Worm (Caenorhabditis elegans) whole organism, early embryonic: Measurements from ENCODE around the gene C36B7.4.

Source experiments
- B0310.2 ChIP-seq: sonication (generic microtip); optimal IDR thresholded peaks from 2 replicates; lab custom pipeline; 2016; ENCODE audit warnings: mild to moderate bottlenecking, missing genetic modification characterization, missing compliant biosample characterization
- F13C5.2 ChIP-seq: sonication (generic microtip); optimal IDR thresholded peaks from 2 replicates; lab custom pipeline; 2017; ENCODE audit warnings: mild to moderate bottlenecking, missing genetic modification characterization, inconsistent platforms, missing compliant biosample characterization
- aly-1 ChIP-seq: sonication (generic microtip); optimal IDR thresholded peaks from 2 replicates; lab custom pipeline; 2016; ENCODE audit warnings: missing genetic modification characterization, missing compliant biosample characterization
- ama-1 ChIP-seq: fragments of 150-350 bp; optimal IDR thresholded peaks from 2 replicates; lab custom pipeline; 2014
- ceh-13 ChIP-seq: fragments of 200-800 bp; sonication (Bioruptor generic); optimal IDR thresholded peaks from 2 replicates; lab custom pipeline; 2018; ENCODE audit warnings: mild to moderate bottlenecking, missing genetic modification characterization, missing compliant biosample characterization
- ceh-36 ChIP-seq: sonication (generic microtip); optimal IDR thresholded peaks from 2 replicates; lab custom pipeline; 2016; ENCODE audit warnings: missing genetic modification characterization, inconsistent platforms, missing compliant biosample characterization
- ets-7 ChIP-seq: sonication (generic microtip); optimal IDR thresholded peaks from 2 replicates; lab custom pipeline; 2016; ENCODE audit warnings: missing genotype, missing genetic modification characterization, missing compliant biosample characterization
- flt-1 ChIP-seq: fragments of 200-800 bp; sonication (Bioruptor generic); IDR thresholded peaks from 2 replicates; pipeline ENCODE4 v1.3.6; 2022; ENCODE audit warnings: missing genetic modification characterization, missing compliant biosample characterization
- hmbx-1 ChIP-seq: sonication (generic microtip); optimal IDR thresholded peaks from 2 replicates; lab custom pipeline; 2016; ENCODE audit warnings: mild to moderate bottlenecking, missing genetic modification characterization, missing compliant biosample characterization
- hmg-4 ChIP-seq: fragments of 200-800 bp; sonication (Bioruptor generic); optimal IDR thresholded peaks from 2 replicates; lab custom pipeline; 2018; ENCODE audit warnings: mild to moderate bottlenecking, missing genetic modification characterization, missing compliant biosample characterization
- hnd-1 ChIP-seq: sonication (generic microtip); optimal IDR thresholded peaks from 2 replicates; lab custom pipeline; 2016; ENCODE audit warnings: missing genetic modification characterization, missing compliant biosample characterization
- pes-1 ChIP-seq: fragments of 200-800 bp; sonication (Bioruptor generic); IDR thresholded peaks from 2 replicates; pipeline ENCODE4 v1.3.6; 2022; ENCODE audit warnings: missing genetic modification reagents, missing genetic modification characterization, missing compliant biosample characterization
- scrt-1 ChIP-seq: fragments of 200-800 bp; sonication (Bioruptor generic); IDR thresholded peaks from 2 replicates; pipeline ENCODE4 v1.3.6; 2022; ENCODE audit warnings: missing genetic modification characterization, missing compliant biosample characterization
- sea-1 ChIP-seq: fragments of 200-800 bp; sonication (Bioruptor generic); conservative IDR thresholded peaks from 2 replicates; pipeline ENCODE4 v1.3.6; 2022; ENCODE audit warnings: missing genetic modification characterization, missing compliant biosample characterization
- tbx-11 ChIP-seq: fragments of 200-800 bp; sonication (Bioruptor generic); IDR thresholded peaks from 2 replicates; pipeline ENCODE4 v1.3.6; 2022; ENCODE audit warnings: missing genetic modification characterization, missing compliant biosample characterization
- tbx-37 ChIP-seq: fragments of 200-800 bp; sonication (Bioruptor generic); conservative IDR thresholded peaks from 2 replicates; pipeline ENCODE4 v1.3.6; 2022; ENCODE audit warnings: missing genetic modification reagents, missing genetic modification characterization, missing compliant biosample characterization
- tra-4 ChIP-seq: sonication (generic microtip); optimal IDR thresholded peaks from 2 replicates; lab custom pipeline; 2017; ENCODE audit warnings: missing genetic modification characterization, missing compliant biosample characterization

The C36B7.4 gene

DNA sequence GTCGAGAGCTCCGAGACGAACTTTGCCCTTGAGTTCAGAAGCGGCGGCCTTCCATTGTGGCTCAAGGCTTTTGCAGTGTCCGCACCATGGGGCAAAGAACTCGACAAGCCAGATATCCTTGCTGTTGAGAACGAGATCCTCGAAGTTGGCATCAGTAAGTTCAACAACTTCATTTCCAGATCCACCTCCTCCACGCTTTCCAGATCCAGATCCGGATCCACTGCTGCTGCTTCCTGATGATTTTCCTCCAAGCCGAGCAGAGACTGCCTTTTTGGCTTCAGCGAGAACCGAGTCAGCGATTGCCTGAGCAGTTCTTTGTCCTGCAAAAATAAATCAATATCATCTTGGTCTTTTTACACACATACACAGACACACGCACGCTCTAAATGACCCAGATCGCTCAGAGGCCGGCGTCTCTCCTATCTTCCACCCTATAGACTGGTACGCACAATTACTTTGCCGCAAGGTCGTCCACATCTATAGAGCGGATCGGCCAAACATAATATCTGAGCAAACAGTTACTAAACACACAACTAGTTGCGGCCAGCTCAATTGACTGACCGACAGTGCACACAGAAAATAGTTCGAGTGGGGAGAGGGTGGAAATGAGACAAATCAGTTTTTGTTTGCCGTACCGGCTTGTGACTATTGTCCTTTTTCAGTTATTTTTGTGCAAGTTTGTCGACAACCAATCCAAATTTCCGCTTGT is 18.4 kb downstream of the C36B7.4 start:
- TF ChIP-seq flt-1 (GFP tag; lab: Robert Waterston, UW) (no peak), hmbx-1 (tag; lab: Kevin White, UChicago) (no peak), tbx-11 (GFP tag; lab: Robert Waterston, UW) (no peak), hnd-1 (tag; lab: Kevin White, UChicago) (no peak), F13C5.2 (tag; lab: Kevin White, UChicago) (no peak), B0310.2 (tag; lab: Kevin White, UChicago) (no peak), tra-4 (no peak), tbx-37 (GFP tag; lab: Robert Waterston, UW) (no peak), aly-1 (tag; lab: Kevin White, UChicago) (no peak), ceh-13 (GFP tag; lab: Kevin White, UChicago) (no peak), scrt-1 (GFP tag; lab: Robert Waterston, UW) (no peak), pes-1 (GFP tag; lab: Robert Waterston, UW) (no peak), ceh-36 (tag; lab: Kevin White, UChicago) (no peak), ets-7 (tag; lab: Kevin White, UChicago) (no peak), sea-1 (GFP tag; lab: Robert Waterston, UW) (no peak), hmg-4 (no peak), ama-1 (lab: Kevin White, UChicago) (no peak)

DNA sequence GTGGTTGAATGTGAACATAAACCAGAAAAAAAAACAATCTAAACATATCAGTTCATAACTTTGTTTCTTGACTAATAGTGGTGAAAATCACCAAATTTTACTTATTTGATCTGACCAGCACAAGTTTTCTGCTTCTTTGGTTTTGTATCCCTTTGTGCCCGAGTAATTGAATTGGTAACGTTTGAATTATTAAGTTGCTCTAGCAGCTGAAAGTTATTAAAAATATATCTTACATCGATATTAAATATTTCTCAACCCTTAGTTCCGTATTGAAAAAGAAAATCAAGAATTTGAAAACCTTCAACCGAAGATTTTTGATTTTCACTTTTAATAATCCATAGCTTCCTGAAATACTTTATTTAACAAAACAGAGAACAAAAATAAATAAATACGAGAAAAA is 19.8 kb downstream of the C36B7.4 start:
- TF ChIP-seq sea-1 (GFP tag; lab: Robert Waterston, UW) (no peak), tbx-37 (GFP tag; lab: Robert Waterston, UW) (no peak), pes-1 (GFP tag; lab: Robert Waterston, UW) (no peak), hmbx-1 (tag; lab: Kevin White, UChicago) (no peak), ama-1 (lab: Kevin White, UChicago) (no peak), scrt-1 (GFP tag; lab: Robert Waterston, UW) (no peak), F13C5.2 (tag; lab: Kevin White, UChicago) (no peak), tbx-11 (GFP tag; lab: Robert Waterston, UW) (no peak), hmg-4 (no peak), ceh-13 (GFP tag; lab: Kevin White, UChicago) (no peak), hnd-1 (tag; lab: Kevin White, UChicago) (no peak), B0310.2 (tag; lab: Kevin White, UChicago) (no peak), aly-1 (tag; lab: Kevin White, UChicago) (no peak), tra-4 (no peak)

DNA sequence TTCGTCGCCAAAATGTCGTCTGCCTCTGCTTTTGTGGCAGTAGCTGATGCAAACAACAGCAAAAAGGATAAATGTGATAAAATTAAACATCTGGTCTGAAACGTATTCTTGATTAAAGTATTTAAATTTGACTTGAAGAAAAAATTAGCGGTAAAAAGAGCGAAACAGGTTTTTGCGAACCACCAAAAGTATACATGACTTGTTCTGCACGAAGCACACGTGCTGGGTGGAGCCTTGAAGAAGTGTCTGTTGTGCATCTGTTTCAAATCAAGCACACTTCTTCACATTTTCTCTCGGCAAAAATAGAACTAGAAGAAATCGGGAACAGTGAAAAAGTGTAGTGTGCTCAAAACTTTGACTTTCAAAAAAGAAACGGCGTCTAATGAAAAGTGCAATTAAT is 22.6 kb downstream of the C36B7.4 start, which contains the start of gene B0403.3:
Gene B0403.3 (minus strand): TSS at position 101 of the 400 bp plus-strand sequence.
- TF ChIP-seq scrt-1 (GFP tag; lab: Robert Waterston, UW) = no peak
- TF ChIP-seq tbx-37 (GFP tag; lab: Robert Waterston, UW) = no peak
- TF ChIP-seq ets-7 (tag; lab: Kevin White, UChicago) = no peak

DNA sequence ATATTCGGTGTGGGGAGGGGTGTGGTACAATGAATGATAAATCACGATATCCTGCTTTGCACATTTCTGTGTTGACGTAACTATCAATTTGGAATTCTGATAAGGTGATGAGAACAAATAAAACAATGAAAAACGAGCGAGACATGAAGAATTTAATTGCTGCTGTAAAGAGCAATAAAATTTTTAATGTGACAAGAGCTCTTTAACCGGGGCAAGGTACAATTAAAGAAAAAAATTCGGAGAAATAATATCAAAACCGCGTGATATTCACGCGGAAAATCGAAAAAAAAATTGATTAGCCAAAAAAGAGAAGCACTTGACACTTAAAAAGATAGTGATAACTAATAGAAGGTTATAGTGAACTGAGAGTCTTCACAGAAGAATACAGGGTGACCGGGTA is 24.5 kb downstream of the C36B7.4 start:
- TF ChIP-seq tbx-37 (GFP tag; lab: Robert Waterston, UW) (no peak), tbx-11 (GFP tag; lab: Robert Waterston, UW) (no peak), hmg-4 (no peak), tra-4 (no peak), ets-7 (tag; lab: Kevin White, UChicago) (no peak), hnd-1 (tag; lab: Kevin White, UChicago) (no peak), F13C5.2 (tag; lab: Kevin White, UChicago) (no peak), aly-1 (tag; lab: Kevin White, UChicago) (no peak), scrt-1 (GFP tag; lab: Robert Waterston, UW) (no peak)

DNA sequence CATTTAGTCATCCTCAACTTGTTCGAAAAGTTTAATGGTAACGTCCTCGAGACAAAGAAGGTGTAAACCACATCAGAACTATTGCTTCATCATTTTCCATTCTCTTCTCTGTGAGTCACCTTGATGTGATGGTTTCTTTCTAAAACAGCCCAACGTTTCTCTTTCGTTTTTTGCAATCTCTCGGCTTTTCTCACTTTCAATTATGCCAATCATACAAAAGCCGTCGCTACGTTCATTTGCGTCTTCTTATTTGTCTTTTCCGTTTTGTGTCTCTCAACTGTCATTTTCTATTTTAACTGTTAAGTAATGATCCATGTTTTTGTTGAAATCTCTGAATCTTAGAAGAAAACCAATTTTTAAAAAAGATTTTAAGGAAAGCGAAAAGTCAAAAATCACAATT is 28.5 kb downstream of the C36B7.4 start, which contains the start of gene B0403.5:
Gene B0403.5 (plus strand): TSS at position 368 of the 400 bp plus-strand sequence.
- TF ChIP-seq ama-1 (lab: Kevin White, UChicago) = no peak
- no peak for TF ChIP-seq flt-1 (GFP tag; lab: Robert Waterston, UW)
- TF ChIP-seq hnd-1 (tag; lab: Kevin White, UChicago) = no peak
- TF ChIP-seq sea-1 (GFP tag; lab: Robert Waterston, UW) = no peak
- TF ChIP-seq F13C5.2 (tag; lab: Kevin White, UChicago) = no peak
- TF ChIP-seq tra-4 = no peak
- no peak for TF ChIP-seq tbx-37 (GFP tag; lab: Robert Waterston, UW)
- no peak for TF ChIP-seq aly-1 (tag; lab: Kevin White, UChicago)
- no peak for TF ChIP-seq pes-1 (GFP tag; lab: Robert Waterston, UW)
- no peak for TF ChIP-seq hmbx-1 (tag; lab: Kevin White, UChicago)
- no peak for TF ChIP-seq scrt-1 (GFP tag; lab: Robert Waterston, UW)
- TF ChIP-seq B0310.2 (tag; lab: Kevin White, UChicago) = no peak
- TF ChIP-seq ets-7 (tag; lab: Kevin White, UChicago) = no peak
- TF ChIP-seq tbx-11 (GFP tag; lab: Robert Waterston, UW) = no peak
- no peak for TF ChIP-seq ceh-36 (tag; lab: Kevin White, UChicago)
- TF ChIP-seq hmg-4 = no peak
- TF ChIP-seq ceh-13 (GFP tag; lab: Kevin White, UChicago) = no peak

DNA sequence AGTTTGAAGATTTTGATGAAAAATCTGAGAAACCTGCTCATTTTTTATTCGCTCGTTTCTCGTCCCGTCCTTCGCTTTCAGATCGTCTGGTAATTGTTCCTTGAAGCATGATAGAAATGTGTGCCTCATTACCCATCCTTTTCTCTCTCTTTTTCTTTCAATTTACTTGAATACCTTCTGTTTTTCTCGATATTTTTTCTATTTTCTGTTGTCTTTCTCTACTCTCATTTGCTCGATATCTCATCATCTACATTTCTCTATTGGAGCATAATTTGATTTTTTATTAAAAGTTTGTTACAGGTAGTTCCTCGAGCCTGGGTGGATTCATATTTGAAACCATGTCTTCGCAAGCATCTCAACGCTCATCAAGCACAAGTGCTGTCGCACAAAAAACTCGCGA is 35.5 kb downstream of the C36B7.4 start, which contains the start of gene ubc-17:
Gene ubc-17 (plus strand): TSS at position 301 of the 400 bp plus-strand sequence.
- TF ChIP-seq B0310.2 (tag; lab: Kevin White, UChicago) (no peak), ceh-13 (GFP tag; lab: Kevin White, UChicago) (no peak), hmg-4 (no peak), pes-1 (GFP tag; lab: Robert Waterston, UW) (no peak), aly-1 (tag; lab: Kevin White, UChicago) (no peak), tbx-37 (GFP tag; lab: Robert Waterston, UW) (no peak), ets-7 (tag; lab: Kevin White, UChicago) (no peak), ama-1 (lab: Kevin White, UChicago) (no peak), F13C5.2 (tag; lab: Kevin White, UChicago) (no peak)
